Fruit fly (Drosophila melanogaster) S2 (cell line): ENCODE measurements around the gene CG10300.

ENCODE experiments used
- CG8478 ChIP-seq: fragments of >200 bp; optimal IDR thresholded peaks from 2 replicates; lab custom pipeline; 2018
- CTCF ChIP-seq, 2 experiments: fragments of >200 bp; optimal IDR thresholded peaks; 2 replicates each; lab custom pipeline; 2018

The CG10300 gene

DNA sequence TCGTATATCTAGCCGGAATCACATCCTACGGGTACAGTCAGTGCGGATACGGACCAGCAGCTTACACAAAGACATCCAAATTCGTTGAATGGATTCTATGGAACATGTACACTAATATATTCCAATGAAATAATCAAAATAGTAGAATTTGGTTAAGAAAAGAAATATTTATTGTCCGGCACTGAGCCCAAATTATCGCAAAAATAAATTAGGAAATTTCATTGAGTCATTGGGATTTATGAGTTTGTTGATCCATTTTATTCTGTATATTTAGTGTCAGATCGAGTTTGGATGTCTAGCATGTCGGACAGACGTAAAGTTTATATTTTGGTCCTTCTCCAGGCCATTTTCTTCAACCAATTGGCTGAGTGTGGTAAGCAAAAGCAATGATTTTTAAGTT, 27.6 kb upstream of the CG10300 start, which contains the start of gene CG18754:
TSS of gene CG18754 (plus strand) at position 301 of the 400 bp plus-strand sequence.
- TF ChIP-seq CG8478 (no peak), CTCF (optimal IDR thresholded peaks at IDR 0.05; lab: Kevin White, UChicago) (no peak)

DNA sequence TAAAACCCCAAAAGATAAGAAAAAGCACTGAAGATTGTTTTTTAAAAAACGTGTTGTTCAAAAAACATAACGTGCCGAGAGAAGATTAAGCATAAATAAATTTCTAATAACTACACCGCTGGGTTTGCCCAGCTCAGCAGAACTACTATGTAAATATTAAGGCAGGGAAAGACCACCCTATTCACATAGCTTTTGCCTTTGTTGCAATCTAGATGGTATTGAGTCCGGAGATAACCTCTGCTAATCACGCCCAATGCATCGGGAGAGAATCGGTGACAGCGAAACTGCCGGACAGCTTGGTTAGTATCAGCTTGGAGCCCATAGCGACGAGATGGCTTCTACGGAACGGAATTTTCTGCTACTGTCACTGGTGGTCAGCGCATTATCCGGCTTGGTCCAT, 25.4 kb upstream of the CG10300 start, which contains the start of gene SPE:
TSS of gene SPE (plus strand) at position 301 of the 400 bp plus-strand sequence.
- TF ChIP-seq CTCF (optimal IDR thresholded peaks at IDR 0.05; lab: Kevin White, UChicago) (no peak), CG8478 (no peak)

DNA sequence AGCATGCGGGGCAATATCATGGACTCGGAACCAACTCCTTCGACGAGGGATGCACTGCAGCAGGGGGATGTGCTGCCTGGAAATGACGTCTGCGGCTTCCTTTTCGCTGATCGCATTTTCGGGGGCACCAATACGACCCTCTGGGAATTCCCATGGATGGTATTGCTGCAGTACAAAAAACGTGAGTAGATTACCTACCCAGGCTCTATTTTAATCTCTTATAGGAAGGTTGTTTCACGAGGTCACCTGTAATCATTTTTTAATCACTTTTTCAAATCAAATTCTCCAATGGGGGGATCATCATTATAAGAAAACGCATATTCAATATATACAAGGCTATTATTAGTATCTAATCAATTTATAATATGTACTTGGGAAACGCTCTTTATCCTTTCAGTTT, 24.4 kb upstream of the CG10300 start:
- TF ChIP-seq CTCF (optimal IDR thresholded peaks at IDR 0.05; lab: Kevin White, UChicago) (no peak), CG8478 (no peak)

- TF ChIP-seq CTCF (optimal IDR thresholded peaks at IDR 0.05; lab: Kevin White, UChicago), result peak; percentile 22 to 62
- no peak for TF ChIP-seq CG8478
These were observed 16.7 kb upstream of the CG10300 start, which contains the start of gene CG10254 for dm6 chr3R:23694579-23695033. TSS of gene CG10254 (minus strand) at chr3R:23694983.

dm6 chr3R:23696145-23696544, 15.2 kb upstream of the CG10300 start, which contains the start of gene CG10252:
TSS of gene CG10252 (minus strand) at chr3R:23696245.
- TF ChIP-seq CTCF (optimal IDR thresholded peaks at IDR 0.05; lab: Kevin White, UChicago) (no peak), CG8478 (no peak)

DNA sequence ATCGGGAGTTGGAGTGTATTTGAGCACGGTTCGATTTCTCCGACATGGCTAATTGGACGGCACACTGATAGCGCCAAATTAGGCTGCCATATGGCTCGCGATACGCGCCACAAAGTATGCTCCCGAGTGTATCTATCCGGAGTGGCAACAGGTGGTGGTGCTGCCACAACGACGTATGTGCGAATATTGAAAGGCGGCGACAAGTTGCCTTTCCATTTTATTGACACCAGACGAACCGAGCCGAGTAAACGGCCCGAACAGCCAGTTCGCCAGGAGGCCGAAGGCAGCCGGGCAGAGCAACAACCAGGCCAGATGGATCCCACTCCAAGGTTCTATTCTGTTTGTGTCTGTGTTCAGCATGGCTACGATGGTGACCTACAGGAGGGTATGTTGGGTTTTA, 12.5 kb upstream of the CG10300 start, which contains the start of gene prt:
TSS of gene prt (minus strand) at position 193 of the 400 bp plus-strand sequence.
- TF ChIP-seq CTCF (optimal IDR thresholded peaks at IDR 0.05; lab: Kevin White, UChicago), result no peak
- no peak for TF ChIP-seq CG8478

DNA sequence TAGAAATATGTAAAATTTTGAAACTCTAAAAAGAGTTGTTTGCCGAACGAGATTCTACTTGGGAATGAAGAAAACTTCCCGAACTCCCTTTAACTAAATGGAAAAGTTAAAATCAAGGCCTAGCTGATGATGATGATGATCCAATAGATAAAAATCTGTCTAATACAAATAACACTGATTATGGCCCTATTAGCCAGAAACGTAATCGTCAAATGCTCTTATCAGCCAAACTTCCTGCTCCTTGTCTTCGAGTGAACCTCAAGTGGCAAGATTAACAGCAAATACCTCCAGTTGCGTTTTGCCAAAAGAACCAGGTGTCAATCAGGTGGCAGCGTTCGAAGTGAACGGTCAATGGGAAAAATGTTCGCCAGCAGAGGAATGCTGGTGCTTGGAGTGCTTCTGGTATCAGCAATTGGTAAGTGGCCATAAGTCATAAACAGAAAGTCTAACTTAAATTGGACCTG, 11.0 kb upstream of the CG10300 start, which contains the start of the genes CG31468 and Gba1a:
TSS of gene CG31468 (minus strand) at position 51 of the 464 bp plus-strand sequence.
TSS of gene Gba1a (plus strand) at position 318 of the 464 bp plus-strand sequence.
- TF ChIP-seq CG8478, result no peak
- TF ChIP-seq CTCF (optimal IDR thresholded peaks at IDR 0.05; lab: Kevin White, UChicago), result no peak

- TF ChIP-seq CG8478 (no peak), CTCF (optimal IDR thresholded peaks at IDR 0.05; lab: Kevin White, UChicago) (no peak)
These were observed 8.9 kb upstream of the CG10300 start, which contains the start of gene Qsox4 for dm6 chr3R:23702461-23702860. TSS of gene Qsox4 (plus strand) at chr3R:23702761.

DNA sequence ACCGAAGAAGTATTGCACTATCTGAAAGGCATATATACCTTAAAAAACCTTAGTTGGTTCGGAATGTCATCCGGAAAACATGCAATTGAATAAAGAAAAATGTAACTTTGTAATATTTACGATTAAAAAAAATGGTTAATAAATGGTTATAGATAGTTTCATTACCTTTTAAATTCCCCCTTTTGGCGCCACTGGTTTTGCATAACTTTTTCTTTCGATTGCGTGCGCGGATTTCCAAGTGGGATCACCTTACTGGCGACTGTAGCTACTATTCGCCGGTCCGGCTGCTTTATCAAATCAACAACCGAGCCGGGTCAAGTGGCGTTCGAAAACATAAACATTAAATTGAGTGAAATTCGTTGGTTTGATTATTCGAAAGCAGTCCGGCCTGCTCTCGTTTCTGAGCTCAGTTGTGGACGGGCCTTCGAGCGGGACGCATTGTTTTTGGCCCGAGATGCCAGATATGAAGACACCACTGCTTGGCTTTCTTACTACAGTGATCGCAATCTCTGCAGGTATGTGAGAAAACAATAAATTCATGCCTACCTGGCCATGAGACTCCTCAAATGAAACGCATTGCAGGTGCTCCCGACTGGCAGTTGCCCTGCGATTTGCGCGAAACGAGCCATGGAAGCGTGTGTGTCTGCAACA, 6.8 kb upstream of the CG10300 start, which contains the start of gene Gba1b:
TSS of gene Gba1b (plus strand) at position 422 of the 651 bp plus-strand sequence.
- TF ChIP-seq CG8478 (no peak), CTCF (optimal IDR thresholded peaks at IDR 0.05; lab: Kevin White, UChicago) (no peak)

- no peak for TF ChIP-seq CTCF (optimal IDR thresholded peaks at IDR 0.05; lab: Kevin White, UChicago)
These were observed 1.7 kb upstream of the CG10300 start, which contains the start of gene CG10301 for dm6 chr3R:23709508-23710208. TSS of gene CG10301 (plus strand) at chr3R:23710158.

DNA sequence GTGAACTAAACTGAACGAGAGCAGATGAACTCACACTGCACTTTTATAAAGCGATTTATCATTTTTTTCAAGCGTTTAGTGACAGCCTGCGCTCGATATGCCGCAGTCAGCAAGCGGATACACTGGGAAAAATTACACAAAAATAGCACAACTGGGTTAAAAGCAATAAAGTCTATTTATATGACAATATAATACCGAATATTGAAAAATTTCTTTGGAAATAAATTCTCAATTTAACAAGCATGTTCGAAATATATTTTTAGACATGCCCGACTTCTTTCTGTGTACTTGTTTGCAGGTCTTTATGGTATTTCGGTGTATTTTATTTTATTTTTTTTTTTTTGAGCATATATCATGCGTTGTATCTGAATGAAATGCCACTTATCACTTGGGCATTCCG, 2.6 kb downstream of the CG10300 start:
- TF ChIP-seq CTCF (optimal IDR thresholded peaks at IDR 0.05; lab: Kevin White, UChicago) (no peak), CG8478 (no peak)

DNA sequence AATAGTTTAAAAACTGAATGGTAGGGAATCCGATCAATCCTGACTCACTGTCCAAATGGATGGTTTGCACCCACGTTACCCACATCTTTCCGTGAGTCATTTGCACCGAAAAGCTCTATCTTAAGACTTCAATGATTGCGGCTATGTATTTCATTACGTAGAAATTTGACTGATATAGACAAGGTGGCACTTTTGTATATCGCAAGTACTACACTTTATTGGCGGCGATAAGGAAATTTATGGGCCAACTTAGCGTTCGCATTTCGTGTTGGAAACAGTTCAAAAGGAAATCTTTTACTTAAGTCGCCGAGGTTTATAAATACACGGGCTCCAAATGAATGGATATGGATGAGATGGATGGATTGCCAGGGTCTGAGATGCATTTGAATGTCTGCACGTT, 3.5 kb downstream of the CG10300 start:
- TF ChIP-seq CG8478 (no peak), CTCF (optimal IDR thresholded peaks at IDR 0.05; lab: Kevin White, UChicago) (no peak)

DNA sequence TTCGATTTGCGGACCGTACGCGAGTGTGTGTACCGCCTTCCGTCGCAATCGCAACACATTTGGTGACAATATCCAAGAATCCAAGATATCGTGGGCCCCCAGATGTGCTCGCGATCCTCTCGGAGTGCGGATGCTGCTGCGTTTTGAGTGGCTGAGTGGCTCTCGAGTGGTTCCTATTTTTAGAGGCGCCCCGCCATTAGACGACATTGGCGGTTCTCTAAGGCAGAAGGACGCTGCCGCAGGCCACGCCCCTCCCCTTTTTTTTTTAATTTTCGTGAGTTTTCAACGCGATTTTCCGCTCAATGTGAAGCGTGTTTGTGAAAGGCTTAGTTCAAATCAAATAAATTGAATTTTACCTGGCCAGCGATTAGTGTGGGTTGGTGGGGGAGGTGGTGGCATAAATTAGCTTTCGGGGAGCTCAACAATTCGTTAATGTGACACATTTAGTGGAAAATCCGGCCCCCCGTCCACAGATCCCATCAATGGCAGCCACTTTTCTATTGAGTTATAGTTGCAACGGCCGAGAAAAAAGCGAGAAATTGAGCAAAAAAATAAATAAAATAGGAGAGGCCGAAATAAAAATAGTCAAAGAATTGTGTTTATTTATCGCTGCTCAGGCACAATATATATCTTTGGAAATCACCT, 7.1 kb downstream of the CG10300 start, which contains the start of gene nau:
TSS of gene nau (minus strand) at position 61 of the 645 bp plus-strand sequence.
- TF ChIP-seq CTCF (optimal IDR thresholded peaks at IDR 0.05; lab: Kevin White, UChicago) (no peak), CG8478 (no peak)

DNA sequence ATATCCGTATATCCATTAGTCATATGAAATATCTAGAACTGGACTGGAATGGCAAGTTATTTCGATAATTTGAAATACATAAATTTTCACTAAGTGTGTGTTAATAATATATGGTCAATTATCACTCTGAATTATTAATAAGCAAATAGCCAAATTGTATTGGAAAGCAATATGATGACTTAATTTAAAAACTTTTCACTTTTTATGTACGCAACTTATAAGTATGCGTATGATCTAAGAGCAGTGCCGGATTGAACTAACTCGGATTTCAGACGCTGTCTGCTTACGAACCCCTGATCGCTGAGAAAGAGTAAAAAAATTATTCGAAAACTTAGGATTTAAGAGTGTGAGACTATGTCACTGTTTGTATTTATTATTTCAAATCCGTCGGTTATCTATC, 10.2 kb downstream of the CG10300 start, which contains the start of gene CG10232:
TSS of gene CG10232 (minus strand) at position 101 of the 400 bp plus-strand sequence.
- TF ChIP-seq CG8478 (no peak), CTCF (optimal IDR thresholded peaks at IDR 0.05; lab: Kevin White, UChicago) (no peak)

DNA sequence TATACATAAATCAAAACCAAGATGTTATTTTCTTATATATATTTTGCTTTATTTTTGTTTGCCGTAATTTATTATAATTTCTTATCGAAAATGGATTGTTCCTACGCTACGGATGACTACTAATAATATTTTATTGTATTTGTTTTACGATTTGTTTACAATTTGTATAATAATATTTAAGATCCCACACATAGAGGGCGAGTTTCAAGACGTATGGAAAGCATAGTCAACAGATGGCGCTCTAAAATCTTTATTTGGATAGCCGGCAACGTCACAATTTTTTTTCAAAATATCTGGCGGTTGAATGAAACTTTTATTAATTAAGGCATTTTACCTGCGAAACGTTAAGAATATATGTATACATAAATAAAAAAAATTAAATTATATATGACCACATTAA, 10.6 kb downstream of the CG10300 start:
- TF ChIP-seq CG8478 (no peak), CTCF (optimal IDR thresholded peaks at IDR 0.05; lab: Kevin White, UChicago) (peak; percentile 54 to 90)
